Worm (Caenorhabditis elegans) whole organism, L4/young adult: ENCODE data around the gene Y49F6C.2.

Experiments used
- dao-5 ChIP-seq: sonication (generic microtip); optimal IDR thresholded peaks from 2 replicates; lab custom pipeline; 2016; ENCODE audit warnings: missing genotype, missing genetic modification characterization, moderate library complexity, missing compliant biosample characterization
- him-1 ChIP-seq: sonication (generic microtip); optimal IDR thresholded peaks from 2 replicates; lab custom pipeline; 2016; ENCODE audit warnings: missing genotype, missing genetic modification reagents, missing genetic modification characterization, missing compliant biosample characterization

- no peak for TF ChIP-seq him-1 (tag; lab: Kevin White, UChicago)
- no peak for TF ChIP-seq dao-5 (tag; lab: Kevin White, UChicago)
These were observed 9.1 kb downstream of the Y49F6C.2 start, which contains the start of gene T06D4.6 for ce11 chrII:3387503-3387902.
